Fruit fly (Drosophila melanogaster): Measurements from ENCODE around the gene CG14731.
A peak's percentile ranks its signal among the peaks of the same experiment; 100 is the strongest.

dm6 chr3R:11962739-11963214 is 31.7 kb downstream of the CG14731 start, which contains the start of the genes CG3281 and aurA:
- no peak for TF ChIP-seq psq (optimal IDR thresholded peaks at IDR 0.05)
- TF ChIP-seq insv (optimal IDR thresholded peaks at IDR 0.05): no peak
- TF ChIP-seq h (optimal IDR thresholded peaks at IDR 0.05): no peak
- TF ChIP-seq ttk (optimal IDR thresholded peaks at IDR 0.05): no peak
- TF ChIP-seq Sin3A (optimal IDR thresholded peaks at IDR 0.05): peak; percentile 94
